Fruit fly (Drosophila melanogaster) whole organism, embryonic: ENCODE measurements around the gene SclA.

ENCODE experiments used
- ATbp ChIP-seq: fragments of 200-800 bp; sonication (Bioruptor generic); optimal IDR thresholded peaks from 2 replicates; lab custom pipeline; 2017; ENCODE audit warnings: missing biosample characterization, mild to moderate bottlenecking, missing genetic modification characterization, missing genetic modification reagents
- Abd-B ChIP-seq: fragments of 200-800 bp; sonication (Bioruptor generic); optimal IDR thresholded peaks from 2 replicates; lab custom pipeline; 2018; ENCODE audit warnings: missing biosample characterization, mild to moderate bottlenecking, missing genetic modification characterization, moderate library complexity
- Asciz ChIP-seq: fragments of 200-800 bp; sonication (Bioruptor generic); optimal IDR thresholded peaks from 2 replicates; lab custom pipeline; 2017; ENCODE audit warnings: missing biosample characterization, mild to moderate bottlenecking, missing genetic modification characterization, missing genetic modification reagents
- Atf6 ChIP-seq: fragments of 200-800 bp; sonication (Bioruptor generic); IDR thresholded peaks from 2 replicates; pipeline ENCODE4 v1.3.6; 2022; ENCODE audit warnings: missing biosample characterization, missing genetic modification characterization
- Blimp-1 ChIP-seq: fragments of 200-800 bp; sonication (Bioruptor generic); optimal IDR thresholded peaks from 3 replicates; lab custom pipeline; 2018; ENCODE audit warnings: missing biosample characterization, missing genetic modification characterization, mild to moderate bottlenecking, moderate library complexity, missing genetic modification reagents
- CG10209 ChIP-seq: fragments of 200-800 bp; sonication (Bioruptor generic); optimal IDR thresholded peaks from 3 replicates; lab custom pipeline; 2017; ENCODE audit warnings: missing biosample characterization, mild to moderate bottlenecking, missing genetic modification characterization, missing genetic modification reagents
- CG10543 ChIP-seq: fragments of 200-800 bp; sonication (Bioruptor generic); optimal IDR thresholded peaks from 3 replicates; lab custom pipeline; 2017; ENCODE audit warnings: missing biosample characterization, mild to moderate bottlenecking, missing genetic modification characterization, moderate library complexity
- CG12219 ChIP-seq: fragments of 200-800 bp; sonication (Bioruptor generic); optimal IDR thresholded peaks from 3 replicates; lab custom pipeline; 2018; ENCODE audit warnings: missing biosample characterization, mild to moderate bottlenecking, missing genetic modification characterization
- CG15269 ChIP-seq: fragments of 200-800 bp; sonication (Bioruptor generic); optimal IDR thresholded peaks from 2 replicates; lab custom pipeline; 2018; ENCODE audit warnings: missing biosample characterization, mild to moderate bottlenecking, missing genetic modification characterization, moderate library complexity
- CG2120 ChIP-seq: fragments of 200-800 bp; sonication (Bioruptor generic); optimal IDR thresholded peaks from 3 replicates; lab custom pipeline; 2016; ENCODE audit warnings: missing biosample characterization, missing genetic modification characterization
- CG32532 ChIP-seq: fragments of 200-800 bp; sonication (Bioruptor generic); IDR thresholded peaks from 2 replicates; pipeline ENCODE4 v1.3.6; 2022; ENCODE audit warnings: missing biosample characterization, missing genetic modification characterization
- CG34376 ChIP-seq: fragments of 200-800 bp; sonication (Bioruptor generic); optimal IDR thresholded peaks from 2 replicates; lab custom pipeline; 2018; ENCODE audit warnings: missing biosample characterization, mild to moderate bottlenecking, missing genetic modification characterization
- CG5245 ChIP-seq: fragments of 200-800 bp; sonication (Bioruptor generic); optimal IDR thresholded peaks from 3 replicates; lab custom pipeline; 2016; ENCODE audit warnings: missing biosample characterization, missing genetic modification characterization
- CG6175 ChIP-seq: fragments of 200-800 bp; sonication (Bioruptor generic); IDR thresholded peaks from 3 replicates; pipeline ENCODE4 v1.3.6; 2022; ENCODE audit warnings: missing biosample characterization, missing genetic modification characterization
- CG6813 ChIP-seq: fragments of 200-800 bp; sonication (Bioruptor generic); optimal IDR thresholded peaks from 2 replicates; lab custom pipeline; 2017; ENCODE audit warnings: missing biosample characterization, missing genetic modification characterization, mild to moderate bottlenecking, moderate library complexity, missing genetic modification reagents
- CG9817 ChIP-seq: fragments of 200-800 bp; sonication (Bioruptor generic); optimal IDR thresholded peaks from 2 replicates; lab custom pipeline; 2018; ENCODE audit warnings: missing biosample characterization, mild to moderate bottlenecking, missing genetic modification characterization, moderate library complexity
- Drgx ChIP-seq: fragments of 200-800 bp; sonication (Bioruptor generic); IDR thresholded peaks from 2 replicates; pipeline ENCODE4 v1.3.6; 2022; ENCODE audit warnings: missing biosample characterization, missing genetic modification characterization
- Eip74EF ChIP-seq, 2 experiments: fragments of 200-800 bp in 1 of 2; fragments of >200 bp in 1 of 2; sonication (Bioruptor generic) in 1 of 2; optimal IDR thresholded peaks; 2 replicates each; lab custom pipeline; 2017 to 2019; ENCODE audit warnings: missing biosample characterization in 2 of 2, missing genetic modification characterization in 2 of 2, mild to moderate bottlenecking in 1 of 2, moderate library complexity in 1 of 2
- GATAe ChIP-seq: fragments of 200-800 bp; sonication (Bioruptor generic); conservative IDR thresholded peaks from 2 replicates; pipeline ENCODE4 v1.3.6; 2022; ENCODE audit warnings: missing biosample characterization, missing genetic modification characterization
- HHEX ChIP-seq: fragments of 200-800 bp; sonication (Bioruptor generic); optimal IDR thresholded peaks from 3 replicates; lab custom pipeline; 2017; ENCODE audit warnings: missing biosample characterization, mild to moderate bottlenecking, missing genetic modification characterization, missing genetic modification reagents
- Hey ChIP-seq: fragments of 200-800 bp; sonication (Bioruptor generic); optimal IDR thresholded peaks from 3 replicates; lab custom pipeline; 2018; ENCODE audit warnings: missing biosample characterization, mild to moderate bottlenecking, missing genetic modification characterization
- Hmr ChIP-seq: fragments of 200-800 bp; sonication (Bioruptor generic); optimal IDR thresholded peaks from 3 replicates; lab custom pipeline; 2017; ENCODE audit warnings: mild to moderate bottlenecking, missing biosample characterization, missing genetic modification reagents, missing genetic modification characterization
- Hr78 ChIP-seq, 2 experiments: fragments of 200-800 bp in 1 of 2; fragments of >200 bp in 1 of 2; sonication (Bioruptor generic) in 1 of 2; optimal IDR thresholded peaks; 2 replicates each; lab custom pipeline; 2017 to 2019; ENCODE audit warnings: missing biosample characterization in 2 of 2, missing genetic modification characterization in 2 of 2, mild to moderate bottlenecking in 1 of 2, moderate library complexity in 1 of 2
- Med ChIP-seq: fragments of 200-800 bp; sonication (Bioruptor generic); peaks from one replicate; lab custom pipeline; 2016; ENCODE audit warnings: missing biosample characterization, missing genetic modification characterization, mild to moderate bottlenecking, inconsistent platforms, moderate library complexity
- Meics ChIP-seq: fragments of 200-800 bp; sonication (Bioruptor generic); optimal IDR thresholded peaks from 2 replicates; lab custom pipeline; 2017; ENCODE audit warnings: missing biosample characterization, mild to moderate bottlenecking, missing genetic modification characterization
- Oli ChIP-seq: fragments of 200-800 bp; sonication (Bioruptor generic); optimal IDR thresholded peaks from 2 replicates; lab custom pipeline; 2018; ENCODE audit warnings: missing biosample characterization, mild to moderate bottlenecking, missing genetic modification characterization, moderate library complexity
- Stat92E ChIP-seq, 3 experiments: fragments of >200 bp in 2 of 3; fragments of 200-800 bp in 1 of 3; sonication (Bioruptor generic) in 1 of 3; optimal IDR thresholded peaks; 2 replicates each; lab custom pipeline; 2017 to 2019; ENCODE audit warnings: missing biosample characterization in 3 of 3, missing genetic modification characterization in 3 of 3, mild to moderate bottlenecking in 1 of 3, moderate library complexity in 1 of 3
- chinmo ChIP-seq: fragments of 200-800 bp; sonication (Bioruptor generic); IDR thresholded peaks from 4 replicates; pipeline ENCODE4 v1.3.6; 2022; ENCODE audit warnings: missing biosample characterization, missing genetic modification characterization; ENCODE audit not compliant: partially characterized antibody
- crol ChIP-seq: fragments of 200-800 bp; sonication (Bioruptor generic); IDR thresholded peaks from 2 replicates; pipeline ENCODE4 v1.3.6; 2022; ENCODE audit warnings: missing biosample characterization, missing genetic modification characterization
- cwo ChIP-seq: fragments of 200-800 bp; sonication (Bioruptor generic); optimal IDR thresholded peaks from 3 replicates; lab custom pipeline; 2017; ENCODE audit warnings: missing biosample characterization, missing genetic modification characterization, mild to moderate bottlenecking, moderate library complexity, missing genetic modification reagents
- dpn ChIP-seq, 2 experiments: fragments of 200-800 bp; sonication (Bioruptor generic); optimal IDR thresholded peaks; 3 replicates each; lab custom pipeline; 2016; ENCODE audit warnings: missing biosample characterization in 2 of 2, missing genetic modification characterization in 2 of 2
- esg ChIP-seq: fragments of 200-800 bp; sonication (Bioruptor generic); conservative IDR thresholded peaks from 2 replicates; pipeline ENCODE4 v1.3.6; 2022; ENCODE audit warnings: missing biosample characterization, missing genetic modification characterization
- eve ChIP-seq, 2 experiments: fragments of >200 bp; optimal IDR thresholded peaks; 2 replicates each; lab custom pipeline; 2017; ENCODE audit warnings: missing biosample characterization in 2 of 2, missing genetic modification characterization in 2 of 2
- exex ChIP-seq: fragments of 200-800 bp; sonication (Bioruptor generic); optimal IDR thresholded peaks from 4 replicates; lab custom pipeline; 2018; ENCODE audit warnings: missing biosample characterization, mild to moderate bottlenecking, missing genetic modification characterization, moderate library complexity
- fd3F ChIP-seq: fragments of 200-800 bp; sonication (Bioruptor generic); optimal IDR thresholded peaks from 2 replicates; lab custom pipeline; 2018; ENCODE audit warnings: missing biosample characterization, mild to moderate bottlenecking, missing genetic modification characterization, moderate library complexity
- fd96Cb ChIP-seq: fragments of 200-800 bp; sonication (Bioruptor generic); optimal IDR thresholded peaks from 2 replicates; lab custom pipeline; 2018; ENCODE audit warnings: missing biosample characterization, mild to moderate bottlenecking, missing genetic modification characterization, moderate library complexity
- ftz-f1 ChIP-seq: fragments of 200-800 bp; sonication (Bioruptor generic); optimal IDR thresholded peaks from 2 replicates; lab custom pipeline; 2016; ENCODE audit warnings: missing biosample characterization, missing genetic modification characterization
- grn ChIP-seq: fragments of 200-800 bp; sonication (Bioruptor generic); optimal IDR thresholded peaks from 3 replicates; lab custom pipeline; 2017; ENCODE audit warnings: missing biosample characterization, missing genetic modification characterization
- mirr ChIP-seq: fragments of 200-800 bp; sonication (Bioruptor generic); optimal IDR thresholded peaks from 3 replicates; lab custom pipeline; 2018; ENCODE audit warnings: missing biosample characterization, mild to moderate bottlenecking, missing genetic modification characterization
- otp ChIP-seq: fragments of 200-800 bp; sonication (Bioruptor generic); IDR thresholded peaks from 3 replicates; pipeline ENCODE4, ENCODE4 v1.3.6; 2022; ENCODE audit warnings: missing biosample characterization, missing genetic modification characterization
- row ChIP-seq: fragments of 200-800 bp; sonication (Bioruptor generic); IDR thresholded peaks from 3 replicates; pipeline ENCODE4 v1.3.6; 2022; ENCODE audit warnings: missing biosample characterization, missing genetic modification characterization
- scrt ChIP-seq: fragments of 200-800 bp; sonication (Bioruptor generic); optimal IDR thresholded peaks from 2 replicates; lab custom pipeline; 2018; ENCODE audit warnings: missing biosample characterization, mild to moderate bottlenecking, missing genetic modification characterization, moderate library complexity
- sens ChIP-seq: fragments of 200-800 bp; sonication (Bioruptor generic); peaks from one replicate; lab custom pipeline; 2016; ENCODE audit warnings: missing biosample characterization, missing genetic modification characterization
- sug ChIP-seq: fragments of 200-800 bp; optimal IDR thresholded peaks from 2 replicates; lab custom pipeline; 2019; ENCODE audit warnings: missing biosample characterization, mild to moderate bottlenecking, missing genetic modification characterization, moderate library complexity
- unc-4 ChIP-seq: fragments of 200-800 bp; sonication (Bioruptor generic); IDR thresholded peaks from 2 replicates; pipeline ENCODE4 v1.3.6; 2022; ENCODE audit warnings: missing biosample characterization, missing genetic modification characterization; ENCODE audit not compliant: partially characterized antibody

Gene SclA

dm6 chr2L:16882871-16883849, 45.4 kb downstream of the SclA start:
- TF ChIP-seq CG10543 (GFP tag; lab: Kevin White, UChicago) (peak; percentile 23), Asciz (GFP tag; lab: Kevin White, UChicago) (peak; percentile 6), GATAe (peak; percentile 34; the same call in 1 of the 2 replicates), ftz-f1 (GFP tag; lab: Kevin White, UChicago) (peak; percentile 30), sug (peak; percentile 59), mirr (peak; percentile 98), CG6813 (GFP tag; lab: Kevin White, UChicago) (no peak), dpn (GFP tag; optimal IDR thresholded peaks at IDR 0.05; lab: Kevin White, UChicago) (no peak), chinmo (GFP tag; lab: Robert Waterston, UW) (peak; percentile 56; the same call in 2 of the 4 replicates), sens (GFP tag; lab: Kevin White, UChicago) (peak; percentile 13), unc-4 (no peak), Med (GFP tag; lab: Kevin White, UChicago) (peak; percentile 77), Hey (peak; percentile 11), scrt (GFP tag; lab: Kevin White, UChicago) (peak; percentile 61), Stat92E (GFP tag; optimal IDR thresholded peaks at IDR 0.05; lab: Kevin White, UChicago) (no peak), CG6175 (GFP tag; lab: Robert Waterston, UW) (0 out of 3 replicates have a peak, but pooled peaks have one; percentile 52), fd3F (GFP tag; lab: Kevin White, UChicago) (no peak), Hr78 (GFP tag; optimal IDR thresholded peaks at IDR 0.05; lab: Kevin White, UChicago) (peak in 1 of 2 experiments; percentile 97), Eip74EF (GFP tag; optimal IDR thresholded peaks at IDR 0.05; lab: Kevin White, UChicago) (peak in 1 of 2 experiments; percentile 19), CG15269 (tag; lab: Kevin White, UChicago) (peak; percentile 2), HHEX (GFP tag; lab: Kevin White, UChicago) (peak; percentile 28), otp (GFP tag; lab: Robert Waterston, UW) (0 out of 3 replicates have a peak, but pooled peaks have one; percentile 32), CG5245 (GFP tag; lab: Kevin White, UChicago) (no peak), Drgx (GFP tag; lab: Robert Waterston, UW) (peak; percentile 17; the same call in 1 of the 2 replicates), row (GFP tag; lab: Robert Waterston, UW) (no peak), ATbp (GFP tag; lab: Kevin White, UChicago) (peak; percentile 21), Meics (GFP tag; lab: Kevin White, UChicago) (no peak), CG2120 (peak; percentile 25), CG34376 (GFP tag; lab: Kevin White, UChicago) (peak; percentile 84), fd96Cb (tag; lab: Kevin White, UChicago) (no peak), Atf6 (GFP tag; lab: Robert Waterston, UW) (no peak), CG9817 (tag; lab: Kevin White, UChicago) (no peak), CG32532 (GFP tag; lab: Robert Waterston, UW) (peak; percentile 19; the same call in 1 of the 2 replicates), Hmr (GFP tag; lab: Kevin White, UChicago) (peak; percentile 8), CG10209 (peak; percentile 9), exex (tag; lab: Kevin White, UChicago) (peak; percentile 98), Blimp-1 (GFP tag; lab: Kevin White, UChicago) (no peak), eve (GFP tag; optimal IDR thresholded peaks at IDR 0.05; lab: Kevin White, UChicago) (peak in 1 of 2 experiments; percentile 35), esg (no peak), Oli (tag; lab: Kevin White, UChicago) (no peak), Abd-B (GFP tag; lab: Kevin White, UChicago) (peak; percentile 42), cwo (peak; percentile 9), crol (GFP tag; lab: Robert Waterston, UW) (peak; percentile 85), grn (peak; percentile 58), CG12219 (GFP tag; lab: Kevin White, UChicago) (no peak)
